Worm (Caenorhabditis elegans) whole organism, mixed stage, embryonic: Measurements from ENCODE around the gene rod-1.

Source experiments
- M03D4.4 ChIP-seq: sonication (generic microtip); optimal IDR thresholded peaks from 2 replicates; lab custom pipeline; 2017; ENCODE audit warnings: mild to moderate bottlenecking, missing genetic modification characterization, missing compliant biosample characterization
- bed-3 ChIP-seq: fragments of 200-800 bp; sonication (Bioruptor generic); optimal IDR thresholded peaks from 3 replicates; lab custom pipeline; 2018; ENCODE audit warnings: mild to moderate bottlenecking, missing genetic modification characterization, moderate library complexity, missing compliant biosample characterization
- ceh-39 ChIP-seq: fragments of 150-350 bp; optimal IDR thresholded peaks from 2 replicates; lab custom pipeline; 2014; ENCODE audit warnings: missing biosample characterization, missing genetic modification characterization
- ceh-43 ChIP-seq: fragments of 200-800 bp; sonication (Bioruptor generic); optimal IDR thresholded peaks from 2 replicates; lab custom pipeline; 2018; ENCODE audit warnings: mild to moderate bottlenecking, missing genetic modification characterization, moderate library complexity, missing compliant biosample characterization
- ces-1 ChIP-seq: fragments of 150-350 bp; optimal IDR thresholded peaks from 2 replicates; lab custom pipeline; 2014; ENCODE audit warnings: missing biosample characterization, missing genetic modification reagents, missing genetic modification characterization
- cnd-1 ChIP-seq: fragments of 200-800 bp; sonication (Bioruptor generic); optimal IDR thresholded peaks from 2 replicates; lab custom pipeline; 2018; ENCODE audit warnings: mild to moderate bottlenecking, missing genetic modification characterization, missing compliant biosample characterization
- elt-1 ChIP-seq: sonication (generic microtip); optimal IDR thresholded peaks from 2 replicates; lab custom pipeline; 2017; ENCODE audit warnings: missing genetic modification characterization, mild to moderate bottlenecking, missing compliant biosample characterization, antibody characterized with exemption, moderate library complexity, borderline replicate concordance; ENCODE audit not compliant: insufficient read depth
- elt-3 ChIP-seq: fragments of 150-350 bp; optimal IDR thresholded peaks from 2 replicates; lab custom pipeline; 2014; ENCODE audit warnings: missing biosample characterization, missing genetic modification characterization
- flh-1 ChIP-seq: fragments of 200-800 bp; sonication (Bioruptor generic); optimal IDR thresholded peaks from 2 replicates; lab custom pipeline; 2018; ENCODE audit warnings: mild to moderate bottlenecking, missing genetic modification characterization, moderate library complexity, missing compliant biosample characterization
- hlh-1 ChIP-seq: fragments of 150-350 bp; optimal IDR thresholded peaks from 2 replicates; lab custom pipeline; 2014; ENCODE audit warnings: missing biosample characterization, missing genetic modification reagents, missing genetic modification characterization
- lin-13 ChIP-seq: fragments of 150-350 bp; optimal IDR thresholded peaks from 2 replicates; lab custom pipeline; 2014; ENCODE audit warnings: missing biosample characterization, missing genetic modification characterization
- mab-5 ChIP-seq: fragments of 150-350 bp; optimal IDR thresholded peaks from 2 replicates; lab custom pipeline; 2014; ENCODE audit warnings: missing biosample characterization, missing genetic modification characterization
- mep-1 ChIP-seq: fragments of 150-350 bp; optimal IDR thresholded peaks from 2 replicates; lab custom pipeline; 2017; ENCODE audit warnings: missing biosample characterization, missing genetic modification reagents, missing genetic modification characterization, inconsistent platforms
- nhr-2 ChIP-seq: fragments of 150-350 bp; optimal IDR thresholded peaks from 2 replicates; lab custom pipeline; 2014; ENCODE audit warnings: missing biosample characterization, missing genetic modification characterization
- nhr-237 ChIP-seq: fragments of 150-350 bp; optimal IDR thresholded peaks from 2 replicates; lab custom pipeline; 2014; ENCODE audit warnings: missing biosample characterization, missing genetic modification characterization
- pha-4 ChIP-seq: fragments of 150-350 bp; optimal IDR thresholded peaks from 2 replicates; lab custom pipeline; 2018; ENCODE audit warnings: missing biosample characterization, missing genetic modification reagents, missing genetic modification characterization
- sem-2 ChIP-seq: fragments of 200-800 bp; sonication (Bioruptor generic); optimal IDR thresholded peaks from 2 replicates; lab custom pipeline; 2018; ENCODE audit warnings: mild to moderate bottlenecking, missing genetic modification characterization, missing compliant biosample characterization
- snpc-4 ChIP-seq: fragments of 150-350 bp; optimal IDR thresholded peaks from 2 replicates; lab custom pipeline; 2014; ENCODE audit warnings: missing biosample characterization, missing genetic modification characterization
- tbx-8 ChIP-seq: fragments of 200-800 bp; sonication (Bioruptor generic); optimal IDR thresholded peaks from 2 replicates; lab custom pipeline; 2018; ENCODE audit warnings: mild to moderate bottlenecking, missing genetic modification characterization, moderate library complexity, missing compliant biosample characterization
- unc-39 ChIP-seq: fragments of 150-350 bp; optimal IDR thresholded peaks from 2 replicates; lab custom pipeline; 2014; ENCODE audit warnings: missing biosample characterization, missing genetic modification characterization
- zip-8 ChIP-seq: fragments of 150-350 bp; optimal IDR thresholded peaks from 2 replicates; lab custom pipeline; 2014; ENCODE audit warnings: missing biosample characterization, missing genetic modification characterization
- ztf-11 ChIP-seq: fragments of 150-350 bp; optimal IDR thresholded peaks from 2 replicates; lab custom pipeline; 2014; ENCODE audit warnings: missing biosample characterization, missing genetic modification characterization

The rod-1 gene

DNA sequence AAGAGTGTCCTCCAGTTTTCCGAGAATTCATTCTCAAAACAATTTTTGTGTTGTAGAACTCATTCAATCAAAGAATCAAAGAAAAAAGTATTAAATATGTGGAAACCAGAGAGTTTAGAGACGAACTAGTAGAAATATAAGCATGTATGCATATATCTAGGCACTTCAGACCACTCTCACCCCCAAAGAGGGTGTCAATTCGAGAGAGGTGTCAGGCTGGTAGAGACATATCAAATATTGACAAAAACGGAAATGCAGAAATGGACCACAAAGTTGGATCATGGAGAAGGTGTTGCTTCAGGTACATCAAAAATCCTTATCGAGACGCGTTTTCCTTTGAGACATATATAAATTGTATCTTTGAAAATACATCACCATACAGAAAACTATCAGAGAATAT lies 45.5 kb downstream of the rod-1 start:
- TF ChIP-seq pha-4 (peak; percentile 51), flh-1 (GFP tag; lab: Kevin White, UChicago) (no peak)

DNA sequence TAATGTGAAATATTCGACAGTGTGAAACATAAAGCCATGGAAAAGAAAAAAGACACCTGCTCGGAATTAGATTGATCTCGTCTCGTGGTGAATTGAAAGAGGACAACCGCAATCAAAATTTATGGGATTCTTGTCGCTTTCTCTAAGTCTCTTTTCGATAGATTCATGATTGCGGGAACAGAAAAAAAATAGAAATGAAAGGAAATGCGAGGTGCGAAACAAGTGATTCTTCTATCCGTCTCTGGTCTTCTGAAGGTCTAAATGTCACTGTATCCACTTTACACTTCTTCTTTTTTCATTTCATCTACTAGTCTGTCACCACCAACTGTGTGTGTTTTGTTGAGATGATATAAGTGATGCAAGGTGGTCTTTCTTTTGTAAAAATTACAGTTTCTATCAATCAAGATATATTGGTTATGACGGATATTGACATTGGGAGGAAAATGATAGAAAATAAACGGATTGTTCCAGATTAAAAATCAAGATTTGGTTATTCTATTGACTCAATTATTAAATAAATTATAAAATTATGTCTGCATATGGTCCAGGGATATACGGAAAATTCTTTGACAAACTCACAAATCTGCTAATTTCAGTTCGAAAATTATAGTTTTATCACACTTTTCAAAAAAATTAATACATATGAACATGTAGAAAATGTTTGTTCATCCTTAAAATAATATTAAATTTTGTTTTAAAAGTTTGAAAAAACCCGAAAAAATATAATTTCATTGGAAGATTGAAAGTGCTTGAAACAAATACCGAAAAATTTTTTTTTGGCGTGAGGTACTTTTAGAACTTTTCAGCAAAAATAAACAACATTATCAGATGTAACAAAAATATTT lies 52.2 kb downstream of the rod-1 start:
- no peak for TF ChIP-seq pha-4
- no peak for TF ChIP-seq unc-39 (tag; lab: Kevin White, UChicago)
- TF ChIP-seq cnd-1 (tag; lab: Kevin White, UChicago): no peak
- no peak for TF ChIP-seq elt-3 (tag; lab: Kevin White, UChicago)
- no peak for TF ChIP-seq sem-2 (GFP tag; lab: Kevin White, UChicago)
- TF ChIP-seq tbx-8 (GFP tag; lab: Kevin White, UChicago): no peak
- no peak for TF ChIP-seq lin-13
- no peak for TF ChIP-seq snpc-4 (tag; lab: Kevin White, UChicago)
- no peak for TF ChIP-seq ceh-43 (GFP tag; lab: Kevin White, UChicago)

DNA sequence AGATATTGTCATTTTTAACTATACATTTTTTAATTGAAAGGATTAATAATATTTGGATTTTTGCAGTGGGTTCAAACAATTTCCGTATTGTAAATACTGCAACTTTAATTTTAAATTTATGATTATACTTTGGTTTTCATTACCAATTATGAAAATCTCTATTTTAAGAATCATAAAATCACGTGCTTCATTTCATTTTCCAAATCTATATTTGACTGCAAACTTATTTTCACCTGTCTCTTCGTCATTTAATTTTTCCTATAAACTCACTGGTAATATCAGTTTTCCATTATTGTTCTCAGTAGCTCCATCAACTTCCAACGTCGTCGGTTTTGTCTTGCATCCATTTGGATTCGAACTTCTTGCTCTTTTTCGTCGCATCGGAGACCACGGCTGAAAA lies 54.1 kb downstream of the rod-1 start, which contains the start of gene R05G6.1:
TSS of gene R05G6.1 (plus strand) at position 301 of the 400 bp plus-strand sequence.
- TF ChIP-seq mep-1 (tag; lab: Kevin White, UChicago) (no peak), ceh-39 (tag; lab: Kevin White, UChicago) (no peak), elt-1 (tag; lab: Kevin White, UChicago) (no peak), mab-5 (tag; lab: Kevin White, UChicago) (no peak), hlh-1 (tag; lab: Kevin White, UChicago) (no peak), pha-4 (no peak), snpc-4 (tag; lab: Kevin White, UChicago) (no peak), bed-3 (GFP tag; lab: Kevin White, UChicago) (no peak), ztf-11 (tag; lab: Kevin White, UChicago) (no peak), nhr-237 (tag; lab: Kevin White, UChicago) (no peak), flh-1 (GFP tag; lab: Kevin White, UChicago) (no peak), M03D4.4 (no peak), nhr-2 (tag; lab: Kevin White, UChicago) (no peak), ces-1 (GFP tag; lab: Kevin White, UChicago) (no peak), zip-8 (tag; lab: Kevin White, UChicago) (no peak)
